Worm (Caenorhabditis elegans): ENCODE results near the gene cpx-2.

cpx-2 gene

ce11 chrX:13021446-13021845 is 49.6 kb downstream of the cpx-2 start (continued):
- TF ChIP-seq snpc-4 (GFP tag; optimal IDR thresholded peaks at IDR 0.05) (no peak), snpc-4 (tag; optimal IDR thresholded peaks at IDR 0.05) (no peak), B0336.3 (GFP tag; IDR thresholded peaks at IDR 0.05) (no peak), egl-18 (GFP tag; IDR thresholded peaks at IDR 0.05) (no peak), ztf-18 (tag; optimal IDR thresholded peaks at IDR 0.05) (no peak)
